Fruit fly (Drosophila melanogaster): ENCODE results near the gene MnM.

Gene MnM

dm6 chr3L:3125649-3126130 lies 52.7 kb downstream of the MnM start:
- TF ChIP-seq psq (GFP tag; optimal IDR thresholded peaks at IDR 0.05) (peak; percentile 25), CG9705 (GFP tag; optimal IDR thresholded peaks at IDR 0.05) (no peak), Hr83 (GFP tag; optimal IDR thresholded peaks at IDR 0.05; ENCODE audit: poor library complexity, severe bottlenecking) (no peak), ey (GFP tag; optimal IDR thresholded peaks at IDR 0.05) (peak; percentile 5)

dm6 chr3L:3124939-3125648 lies 53.3 kb downstream of the MnM start:
- TF ChIP-seq Mio (GFP tag; optimal IDR thresholded peaks at IDR 0.05), result no peak
- no peak for TF ChIP-seq GATAd (GFP tag; optimal IDR thresholded peaks at IDR 0.05)
- no peak for TF ChIP-seq Hr78 (GFP tag; optimal IDR thresholded peaks at IDR 0.05)
- TF ChIP-seq CrebA (GFP tag; optimal IDR thresholded peaks at IDR 0.05; ENCODE audit: borderline replicate concordance), result no peak
- TF ChIP-seq woc (GFP tag; optimal IDR thresholded peaks at IDR 0.05), result peak; percentile 7
- TF ChIP-seq HLH106 (tag; optimal IDR thresholded peaks at IDR 0.05), result no peak
- no peak for TF ChIP-seq Hnf4 (GFP tag; optimal IDR thresholded peaks at IDR 0.05)
- no peak for TF ChIP-seq dsf (GFP tag; optimal IDR thresholded peaks at IDR 0.05; ENCODE audit: borderline replicate concordance)
- TF ChIP-seq Vsx2 (GFP tag; optimal IDR thresholded peaks at IDR 0.05; ENCODE audit: partially characterized antibody), result peak; percentile 62
- no peak for TF ChIP-seq Myc (optimal IDR thresholded peaks at IDR 0.05)
- TF ChIP-seq Sp1 (GFP tag; optimal IDR thresholded peaks at IDR 0.05), result no peak

- TF ChIP-seq Rel (GFP tag; optimal IDR thresholded peaks at IDR 0.05) (no peak), Rel (tag; optimal IDR thresholded peaks at IDR 0.05) (peak; percentile 1), CG32264 (GFP tag; optimal IDR thresholded peaks at IDR 0.05) (no peak), foxo (GFP tag; optimal IDR thresholded peaks at IDR 0.05) (peak in 1 of 2 experiments; percentile 27), h (GFP tag; optimal IDR thresholded peaks at IDR 0.05) (peak; percentile 4)
Observed at dm6 chr3L:3124519-3124918, 53.9 kb downstream of the MnM start.
